Fruit fly (Drosophila melanogaster) whole organism, prepupa: ENCODE measurements around the gene Pop1.

Source experiments
- CG10631 ChIP-seq: fragments of 200-800 bp; sonication (Bioruptor generic); optimal IDR thresholded peaks from 2 replicates; lab custom pipeline; 2016; ENCODE audit warnings: missing biosample characterization, missing genetic modification characterization
- CG10669 ChIP-seq: fragments of 200-800 bp; sonication (Bioruptor generic); optimal IDR thresholded peaks from 3 replicates; lab custom pipeline; 2018; ENCODE audit warnings: missing biosample characterization, mild to moderate bottlenecking, missing genetic modification characterization, moderate library complexity
- CG11294 ChIP-seq: fragments of 200-800 bp; sonication (Bioruptor generic); IDR thresholded peaks from 2 replicates; pipeline ENCODE4 v1.3.6; 2022; ENCODE audit warnings: missing biosample characterization, missing genetic modification characterization
- CG11762 ChIP-seq: fragments of 200-800 bp; sonication (Bioruptor generic); optimal IDR thresholded peaks from 3 replicates; lab custom pipeline; 2016; ENCODE audit warnings: missing biosample characterization, missing genetic modification characterization; ENCODE audit not compliant: insufficient read depth
- CG15336 ChIP-seq: fragments of 200-800 bp; sonication (Bioruptor generic); IDR thresholded peaks from 2 replicates; pipeline ENCODE4 v1.3.6; 2022; ENCODE audit warnings: missing biosample characterization, missing genetic modification characterization
- CG1621 ChIP-seq: fragments of 200-800 bp; sonication (Bioruptor generic); optimal IDR thresholded peaks from 3 replicates; lab custom pipeline; 2018; ENCODE audit warnings: missing biosample characterization, mild to moderate bottlenecking, missing genetic modification characterization
- CG16779 ChIP-seq: fragments of 200-800 bp; sonication (Bioruptor generic); optimal IDR thresholded peaks from 3 replicates; lab custom pipeline; 2017; ENCODE audit warnings: missing biosample characterization, mild to moderate bottlenecking, missing genetic modification characterization
- CG3032 ChIP-seq: fragments of 200-800 bp; optimal IDR thresholded peaks from 2 replicates; lab custom pipeline; 2019; ENCODE audit warnings: missing biosample characterization, mild to moderate bottlenecking, missing genetic modification characterization, moderate library complexity
- CG32006 ChIP-seq: fragments of 200-800 bp; sonication (Bioruptor generic); optimal IDR thresholded peaks from 3 replicates; lab custom pipeline; 2017; ENCODE audit warnings: missing biosample characterization, mild to moderate bottlenecking, missing genetic modification characterization
- CG34406 ChIP-seq: fragments of 200-800 bp; sonication (Bioruptor generic); optimal IDR thresholded peaks from 3 replicates; lab custom pipeline; 2016; ENCODE audit warnings: missing biosample characterization, missing genetic modification characterization
- CG3919 ChIP-seq: fragments of 200-800 bp; sonication (Bioruptor generic); optimal IDR thresholded peaks from 3 replicates; lab custom pipeline; 2016; ENCODE audit warnings: missing biosample characterization, missing genetic modification characterization
- CG4318 ChIP-seq: fragments of 200-800 bp; sonication (Bioruptor generic); optimal IDR thresholded peaks from 3 replicates; lab custom pipeline; 2017; ENCODE audit warnings: missing biosample characterization, mild to moderate bottlenecking, missing genetic modification characterization
- CG6163 ChIP-seq: fragments of 200-800 bp; sonication (Bioruptor generic); IDR thresholded peaks from 3 replicates; pipeline ENCODE4 v1.3.6; 2022; ENCODE audit warnings: missing biosample characterization, missing genetic modification characterization
- CG6276 ChIP-seq: fragments of 200-800 bp; sonication (Bioruptor generic); optimal IDR thresholded peaks from 2 replicates; lab custom pipeline; 2017; ENCODE audit warnings: missing biosample characterization, mild to moderate bottlenecking, missing genetic modification characterization
- CG6792 ChIP-seq: fragments of 200-800 bp; sonication (Bioruptor generic); optimal IDR thresholded peaks from 3 replicates; lab custom pipeline; 2016; ENCODE audit warnings: missing biosample characterization, missing genetic modification characterization
- CG6808 ChIP-seq: fragments of 200-800 bp; sonication (Bioruptor generic); optimal IDR thresholded peaks from 3 replicates; lab custom pipeline; 2017; ENCODE audit warnings: missing biosample characterization, missing genetic modification characterization, mild to moderate bottlenecking, moderate library complexity, missing genetic modification reagents
- CG6854 ChIP-seq: fragments of 200-800 bp; sonication (Bioruptor generic); optimal IDR thresholded peaks from 2 replicates; lab custom pipeline; 2017; ENCODE audit warnings: missing biosample characterization, mild to moderate bottlenecking, missing genetic modification characterization
- CG7368 ChIP-seq: fragments of 200-800 bp; sonication (Bioruptor generic); optimal IDR thresholded peaks from 3 replicates; lab custom pipeline; 2016; ENCODE audit warnings: missing biosample characterization, missing genetic modification characterization
- CG8119 ChIP-seq: fragments of 200-800 bp; sonication (Bioruptor generic); IDR thresholded peaks from 3 replicates; pipeline ENCODE4 v1.3.6; 2022; ENCODE audit warnings: missing biosample characterization, missing genetic modification characterization
- CG8319 ChIP-seq: fragments of 200-800 bp; sonication (Bioruptor generic); optimal IDR thresholded peaks from 3 replicates; lab custom pipeline; 2016; ENCODE audit warnings: missing biosample characterization, missing genetic modification characterization
- CG8632 ChIP-seq: fragments of 200-800 bp; sonication (Bioruptor generic); optimal IDR thresholded peaks from 3 replicates; lab custom pipeline; 2016; ENCODE audit warnings: missing biosample characterization, missing genetic modification characterization
- CG9139 ChIP-seq: fragments of 200-800 bp; sonication (Bioruptor generic); optimal IDR thresholded peaks from 3 replicates; lab custom pipeline; 2017; ENCODE audit warnings: missing biosample characterization, mild to moderate bottlenecking, missing genetic modification characterization
- Eip78C ChIP-seq: fragments of 200-800 bp; sonication (Bioruptor generic); peaks from one replicate; lab custom pipeline; 2016; ENCODE audit warnings: missing biosample characterization, missing genetic modification characterization
- Eip93F ChIP-seq: fragments of 200-800 bp; sonication (Bioruptor generic); optimal IDR thresholded peaks from 2 replicates; lab custom pipeline; 2016; ENCODE audit warnings: missing biosample characterization, mild to moderate bottlenecking, missing genetic modification characterization
- Ets21C ChIP-seq: fragments of 200-800 bp; sonication (Bioruptor generic); optimal IDR thresholded peaks from 3 replicates; lab custom pipeline; 2016; ENCODE audit warnings: missing biosample characterization, missing genetic modification characterization
- Ets96B ChIP-seq: fragments of 200-800 bp; optimal IDR thresholded peaks from 2 replicates; lab custom pipeline; 2019; ENCODE audit warnings: missing biosample characterization, mild to moderate bottlenecking, missing genetic modification characterization, moderate library complexity
- Gug ChIP-seq: fragments of 200-800 bp; sonication (Bioruptor generic); IDR thresholded peaks from 2 replicates; pipeline ENCODE4 v1.3.6; 2022; ENCODE audit warnings: missing biosample characterization, missing genetic modification characterization
- Hr38 ChIP-seq: sonication (Bioruptor generic); optimal IDR thresholded peaks from 2 replicates; lab custom pipeline; 2016; ENCODE audit warnings: missing biosample characterization, missing genetic modification characterization
- Hr39 ChIP-seq: fragments of 200-800 bp; sonication (Bioruptor generic); optimal IDR thresholded peaks from 2 replicates; lab custom pipeline; 2016; ENCODE audit warnings: missing biosample characterization, missing genetic modification characterization
- Hr4 ChIP-seq: fragments of 200-800 bp; sonication (Bioruptor generic); optimal IDR thresholded peaks from 3 replicates; lab custom pipeline; 2016; ENCODE audit warnings: missing biosample characterization, missing genetic modification characterization
- OdsH ChIP-seq: fragments of 200-800 bp; sonication (Bioruptor generic); optimal IDR thresholded peaks from 3 replicates; lab custom pipeline; 2016; ENCODE audit warnings: missing biosample characterization, missing genetic modification characterization
- Smox ChIP-seq: fragments of 200-800 bp; sonication (Bioruptor generic); optimal IDR thresholded peaks from 3 replicates; lab custom pipeline; 2016; ENCODE audit warnings: missing biosample characterization, missing genetic modification characterization
- Sox14 ChIP-seq: fragments of 200-800 bp; sonication (Bioruptor generic); optimal IDR thresholded peaks from 3 replicates; lab custom pipeline; 2016; ENCODE audit warnings: missing biosample characterization, missing genetic modification characterization
- Sox15 ChIP-seq: fragments of 200-800 bp; sonication (Bioruptor generic); optimal IDR thresholded peaks from 3 replicates; lab custom pipeline; 2016; ENCODE audit warnings: missing biosample characterization, missing genetic modification characterization
- achi ChIP-seq: fragments of 200-800 bp; sonication (Bioruptor generic); optimal IDR thresholded peaks from 3 replicates; lab custom pipeline; 2016; ENCODE audit warnings: missing biosample characterization, missing genetic modification characterization
- acj6 ChIP-seq: fragments of 200-800 bp; sonication (Bioruptor generic); optimal IDR thresholded peaks from 3 replicates; lab custom pipeline; 2016; ENCODE audit warnings: missing biosample characterization, missing genetic modification characterization
- cyc ChIP-seq: fragments of 200-800 bp; sonication (Bioruptor generic); optimal IDR thresholded peaks from 3 replicates; lab custom pipeline; 2016; ENCODE audit warnings: missing biosample characterization, missing genetic modification characterization
- eg ChIP-seq: fragments of 200-800 bp; sonication (Bioruptor generic); IDR thresholded peaks from 3 replicates; pipeline ENCODE4 v1.3.6; 2022; ENCODE audit warnings: missing biosample characterization, missing genetic modification characterization
- fd59A ChIP-seq: fragments of 200-800 bp; sonication (Bioruptor generic); optimal IDR thresholded peaks from 2 replicates; lab custom pipeline; 2017; ENCODE audit warnings: missing biosample characterization, mild to moderate bottlenecking, missing genetic modification characterization, missing genetic modification reagents
- fd85E ChIP-seq: fragments of 200-800 bp; sonication (Bioruptor generic); optimal IDR thresholded peaks from 3 replicates; lab custom pipeline; 2016; ENCODE audit warnings: missing biosample characterization, missing genetic modification characterization
- fkh ChIP-seq: fragments of 200-800 bp; sonication (Bioruptor generic); optimal IDR thresholded peaks from 3 replicates; lab custom pipeline; 2017; ENCODE audit warnings: missing biosample characterization, mild to moderate bottlenecking, missing genetic modification characterization, moderate library complexity
- net ChIP-seq: fragments of 200-800 bp; sonication (Bioruptor generic); optimal IDR thresholded peaks from 3 replicates; lab custom pipeline; 2016; ENCODE audit warnings: missing biosample characterization, missing genetic modification characterization
- pdm3 ChIP-seq: fragments of 200-800 bp; sonication (Bioruptor generic); optimal IDR thresholded peaks from 3 replicates; lab custom pipeline; 2016; ENCODE audit warnings: missing biosample characterization, missing genetic modification characterization
- spab ChIP-seq: fragments of 200-800 bp; sonication (Bioruptor generic); optimal IDR thresholded peaks from 2 replicates; lab custom pipeline; 2017; ENCODE audit warnings: missing biosample characterization, mild to moderate bottlenecking, missing genetic modification characterization, missing genetic modification reagents
- svp ChIP-seq: fragments of 200-800 bp; sonication (Bioruptor generic); peaks from one replicate; lab custom pipeline; 2016; ENCODE audit warnings: missing biosample characterization, missing genetic modification characterization
- topi ChIP-seq: fragments of 200-800 bp; sonication (Bioruptor generic); optimal IDR thresholded peaks from 3 replicates; lab custom pipeline; 2016; ENCODE audit warnings: missing biosample characterization, missing genetic modification characterization
- vri ChIP-seq: fragments of 200-800 bp; sonication (Bioruptor generic); optimal IDR thresholded peaks from 3 replicates; lab custom pipeline; 2016; ENCODE audit warnings: missing biosample characterization, mild to moderate bottlenecking, missing genetic modification characterization

Gene Pop1

dm6 chrX:5671537-5672029 lies 49.1 kb downstream of the Pop1 start, which contains the start of gene Rab18 (continued):
- TF ChIP-seq pdm3 (GFP tag; lab: Kevin White, UChicago), result no peak
- TF ChIP-seq CG10631, result no peak
- no peak for TF ChIP-seq net (GFP tag; lab: Kevin White, UChicago)
- no peak for TF ChIP-seq CG10669 (GFP tag; lab: Kevin White, UChicago)
- TF ChIP-seq CG16779 (tag; lab: Kevin White, UChicago), result no peak
- no peak for TF ChIP-seq Hr38
- TF ChIP-seq fd85E, result no peak
- peak; percentile 81 for TF ChIP-seq fkh (GFP tag; lab: Kevin White, UChicago)
- no peak for TF ChIP-seq spab (GFP tag; lab: Kevin White, UChicago)
- no peak for TF ChIP-seq Ets96B (tag; lab: Kevin White, UChicago)
- peak; percentile 26; the same call in 1 of the 3 replicates for TF ChIP-seq CG6163 (GFP tag; lab: Robert Waterston, UW)
- no peak for TF ChIP-seq CG6276 (GFP tag; lab: Kevin White, UChicago)
- TF ChIP-seq CG11762, result no peak
- no peak for TF ChIP-seq OdsH (GFP tag; lab: Kevin White, UChicago)
- TF ChIP-seq CG11294 (GFP tag; lab: Robert Waterston, UW), result no peak
- TF ChIP-seq Gug (GFP tag; lab: Robert Waterston, UW), result no peak
- TF ChIP-seq CG6854 (GFP tag; lab: Kevin White, UChicago), result peak; percentile 72
- peak; percentile 64 for TF ChIP-seq Eip78C (GFP tag; lab: Kevin White, UChicago)

- no peak for TF ChIP-seq fkh (GFP tag; lab: Kevin White, UChicago)
- peak; percentile 22 for TF ChIP-seq vri
- peak; percentile 46 for TF ChIP-seq CG7368 (GFP tag; lab: Kevin White, UChicago)
- TF ChIP-seq CG6808 (GFP tag; lab: Kevin White, UChicago), result peak; percentile 54
- TF ChIP-seq CG15336 (GFP tag; lab: Robert Waterston, UW), result no peak
- TF ChIP-seq Eip78C (GFP tag; lab: Kevin White, UChicago), result peak; percentile 83
- TF ChIP-seq CG16779 (tag; lab: Kevin White, UChicago), result peak; percentile 18
- peak; percentile 57 for TF ChIP-seq CG1621 (tag; lab: Kevin White, UChicago)
- no peak for TF ChIP-seq fd85E
- no peak for TF ChIP-seq eg (GFP tag; lab: Robert Waterston, UW)
- TF ChIP-seq Sox14, result no peak
- TF ChIP-seq Hr38, result no peak
- peak; percentile 33 for TF ChIP-seq CG6792
- TF ChIP-seq CG3032 (tag; lab: Kevin White, UChicago), result peak; percentile 21
- TF ChIP-seq Eip93F (GFP tag; lab: Kevin White, UChicago), result no peak
- TF ChIP-seq CG6276 (GFP tag; lab: Kevin White, UChicago), result no peak
- no peak for TF ChIP-seq Sox15 (GFP tag; lab: Kevin White, UChicago)
- TF ChIP-seq achi (GFP tag; lab: Kevin White, UChicago), result peak; percentile 33
- TF ChIP-seq fd59A (GFP tag; lab: Kevin White, UChicago), result no peak
- peak; percentile 11 for TF ChIP-seq Ets96B (tag; lab: Kevin White, UChicago)
- TF ChIP-seq Hr39 (GFP tag; lab: Kevin White, UChicago), result peak; percentile 24
- no peak for TF ChIP-seq Hr4 (GFP tag; lab: Kevin White, UChicago)
- TF ChIP-seq Gug (GFP tag; lab: Robert Waterston, UW), result no peak
- TF ChIP-seq svp (GFP tag; lab: Kevin White, UChicago), result peak; percentile 84
- TF ChIP-seq CG34406 (GFP tag; lab: Kevin White, UChicago), result peak; percentile 5
- no peak for TF ChIP-seq CG32006 (GFP tag; lab: Kevin White, UChicago)
- TF ChIP-seq CG9139 (GFP tag; lab: Kevin White, UChicago), result peak; percentile 31
- TF ChIP-seq Ets21C, result no peak
- peak; percentile 71 for TF ChIP-seq CG6854 (GFP tag; lab: Kevin White, UChicago)
- TF ChIP-seq CG4318, result no peak
- peak; percentile 57 for TF ChIP-seq CG3919 (GFP tag; lab: Kevin White, UChicago)
- TF ChIP-seq Smox (GFP tag; lab: Kevin White, UChicago), result no peak
- TF ChIP-seq cyc (GFP tag; lab: Kevin White, UChicago), result peak; percentile 45
- TF ChIP-seq CG8632 (GFP tag; lab: Kevin White, UChicago), result peak; percentile 3
- peak; percentile 58 for TF ChIP-seq topi
- TF ChIP-seq CG11294 (GFP tag; lab: Robert Waterston, UW), result no peak
- no peak; the same call in 2 of the 3 replicates for TF ChIP-seq CG8119 (GFP tag; lab: Robert Waterston, UW)
- TF ChIP-seq acj6 (GFP tag; lab: Kevin White, UChicago), result peak; percentile 8
- TF ChIP-seq net (GFP tag; lab: Kevin White, UChicago), result peak; percentile 53
- peak; percentile 5 for TF ChIP-seq CG8319 (GFP tag; lab: Kevin White, UChicago)
Measured at dm6 chrX:5672243-5673051, 50.0 kb downstream of the Pop1 start, which contains the start of gene RpL35. TSS of gene RpL35 (plus strand) at chrX:5672401.
